Worm (Caenorhabditis elegans) whole organism, L1 larva: Measurements from ENCODE around the gene sid-3.

Source experiments
- C04F5.9 ChIP-seq: sonication (generic microtip); optimal IDR thresholded peaks from 2 replicates; lab custom pipeline; 2016; ENCODE audit warnings: missing genetic modification characterization, missing compliant biosample characterization
- C16A3.4 ChIP-seq: fragments of 150-350 bp; optimal IDR thresholded peaks from 2 replicates; lab custom pipeline; 2014; ENCODE audit warnings: missing biosample characterization, missing genetic modification characterization
- aha-1 ChIP-seq: fragments of 150-350 bp; optimal IDR thresholded peaks from 2 replicates; lab custom pipeline; 2014; ENCODE audit warnings: missing biosample characterization, missing genetic modification characterization
- aly-2 ChIP-seq: fragments of 150-350 bp; optimal IDR thresholded peaks from 2 replicates; lab custom pipeline; 2014; ENCODE audit warnings: missing biosample characterization, missing genetic modification characterization
- blmp-1 ChIP-seq: fragments of 150-350 bp; optimal IDR thresholded peaks from 2 replicates; lab custom pipeline; 2014; ENCODE audit warnings: missing biosample characterization, missing genetic modification characterization
- ceh-63 ChIP-seq: fragments of 200-800 bp; sonication (Bioruptor generic); optimal IDR thresholded peaks from 2 replicates; lab custom pipeline; 2018; ENCODE audit warnings: mild to moderate bottlenecking, missing genetic modification characterization, missing compliant biosample characterization
- ceh-8 ChIP-seq: fragments of 200-800 bp; sonication (Bioruptor generic); optimal IDR thresholded peaks from 2 replicates; lab custom pipeline; 2018; ENCODE audit warnings: mild to moderate bottlenecking, missing genetic modification characterization, moderate library complexity, missing compliant biosample characterization
- ceh-88 ChIP-seq: fragments of 200-800 bp; sonication (Bioruptor generic); IDR thresholded peaks from 2 replicates; pipeline ENCODE4 v1.3.6; 2022; ENCODE audit warnings: missing genetic modification characterization, missing compliant biosample characterization
- ces-1 ChIP-seq: fragments of 150-350 bp; optimal IDR thresholded peaks from 2 replicates; lab custom pipeline; 2014; ENCODE audit warnings: missing biosample characterization, missing genetic modification reagents, missing genetic modification characterization
- dsc-1 ChIP-seq: sonication (generic microtip); optimal IDR thresholded peaks from 2 replicates; lab custom pipeline; 2016; ENCODE audit warnings: mild to moderate bottlenecking, missing genetic modification characterization, missing compliant biosample characterization
- efl-1 ChIP-seq, 4 experiments: fragments of 150-350 bp; optimal IDR thresholded peaks in 3 of 4; peaks in 1 of 4; 1 replicate in 1 of 4; 2 replicates in 3 of 4; lab custom pipeline; 2014; ENCODE audit warnings: missing biosample characterization in 2 of 4, missing genetic modification characterization in 2 of 4, missing genetic modification reagents in 2 of 4
- efl-3 ChIP-seq: fragments of 200-800 bp; sonication (Bioruptor generic); optimal IDR thresholded peaks from 2 replicates; lab custom pipeline; 2018; ENCODE audit warnings: mild to moderate bottlenecking, missing genetic modification characterization, missing compliant biosample characterization
- elt-2 ChIP-seq: sonication (generic microtip); optimal IDR thresholded peaks from 2 replicates; lab custom pipeline; 2016; ENCODE audit warnings: missing genetic modification characterization, mild to moderate bottlenecking, inconsistent platforms, missing compliant biosample characterization, missing genetic modification reagents
- fkh-4 ChIP-seq: sonication (generic microtip); optimal IDR thresholded peaks from 2 replicates; lab custom pipeline; 2016; ENCODE audit warnings: missing compliant biosample characterization, missing genetic modification characterization, borderline replicate concordance
- fos-1 ChIP-seq: fragments of 150-350 bp; optimal IDR thresholded peaks from 2 replicates; lab custom pipeline; 2014; ENCODE audit warnings: missing biosample characterization, missing genetic modification characterization
- grh-1 ChIP-seq: fragments of 200-800 bp; sonication (Bioruptor generic); IDR thresholded peaks from 2 replicates; pipeline ENCODE4 v1.3.6; 2022; ENCODE audit warnings: missing genetic modification reagents, missing genetic modification characterization, missing compliant biosample characterization
- jun-1 ChIP-seq: fragments of 150-350 bp; optimal IDR thresholded peaks from 2 replicates; lab custom pipeline; 2014; ENCODE audit warnings: missing biosample characterization, missing genetic modification reagents, missing genetic modification characterization
- lin-14 ChIP-seq: fragments of 200-800 bp; sonication (Bioruptor generic); optimal IDR thresholded peaks from 2 replicates; lab custom pipeline; 2018; ENCODE audit warnings: mild to moderate bottlenecking, missing genetic modification characterization, moderate library complexity, missing compliant biosample characterization
- lin-35 ChIP-seq, 2 experiments: fragments of 150-350 bp; optimal IDR thresholded peaks; 2 replicates each; lab custom pipeline; 2014; ENCODE audit warnings: missing biosample characterization in 2 of 2, missing genetic modification characterization in 2 of 2, missing genetic modification reagents in 2 of 2
- lin-39 ChIP-seq: fragments of 150-350 bp; optimal IDR thresholded peaks from 2 replicates; lab custom pipeline; 2014; ENCODE audit warnings: missing biosample characterization, missing genetic modification reagents, missing genetic modification characterization
- lsy-2 ChIP-seq, 2 experiments: fragments of 150-350 bp; optimal IDR thresholded peaks; 2 replicates each; lab custom pipeline; 2014; ENCODE audit warnings: missing biosample characterization in 2 of 2, missing genetic modification characterization in 2 of 2
- nhr-11 ChIP-seq: fragments of 150-350 bp; optimal IDR thresholded peaks from 2 replicates; lab custom pipeline; 2014; ENCODE audit warnings: missing biosample characterization, missing genetic modification characterization
- nhr-20 ChIP-seq: sonication (generic microtip); optimal IDR thresholded peaks from 2 replicates; lab custom pipeline; 2016; ENCODE audit warnings: mild to moderate bottlenecking, missing genetic modification characterization, missing compliant biosample characterization
- nhr-28 ChIP-seq: fragments of 150-350 bp; optimal IDR thresholded peaks from 2 replicates; lab custom pipeline; 2014; ENCODE audit warnings: missing biosample characterization, missing genetic modification characterization
- nhr-47 ChIP-seq: sonication (generic microtip); optimal IDR thresholded peaks from 2 replicates; lab custom pipeline; 2016; ENCODE audit warnings: mild to moderate bottlenecking, missing genetic modification characterization, moderate library complexity, missing compliant biosample characterization
- nhr-71 ChIP-seq: sonication (generic microtip); optimal IDR thresholded peaks from 2 replicates; lab custom pipeline; 2016; ENCODE audit warnings: mild to moderate bottlenecking, missing genetic modification characterization, moderate library complexity, missing compliant biosample characterization
- nhr-85 ChIP-seq: sonication (generic microtip); peaks from one replicate; lab custom pipeline; 2016; ENCODE audit warnings: missing genetic modification characterization, inconsistent platforms, missing compliant biosample characterization
- nhr-90 ChIP-seq: sonication (generic microtip); optimal IDR thresholded peaks from 2 replicates; lab custom pipeline; 2016; ENCODE audit warnings: mild to moderate bottlenecking, missing genetic modification characterization, missing compliant biosample characterization; ENCODE audit not compliant: poor library complexity
- pax-3 ChIP-seq: fragments of 200-800 bp; sonication (Bioruptor generic); optimal IDR thresholded peaks from 2 replicates; lab custom pipeline; 2018; ENCODE audit warnings: mild to moderate bottlenecking, missing genetic modification characterization, moderate library complexity, missing compliant biosample characterization
- pqm-1 ChIP-seq: sonication (generic microtip); optimal IDR thresholded peaks from 3 replicates; lab custom pipeline; 2017; ENCODE audit warnings: missing biosample characterization, missing genetic modification characterization
- skn-1 ChIP-seq: fragments of 150-350 bp; optimal IDR thresholded peaks from 2 replicates; lab custom pipeline; 2014; ENCODE audit warnings: missing biosample characterization, missing genetic modification characterization
- snu-23 ChIP-seq: sonication (generic microtip); optimal IDR thresholded peaks from 2 replicates; lab custom pipeline; 2016; ENCODE audit warnings: missing genetic modification characterization, missing compliant biosample characterization
- sox-4 ChIP-seq: sonication (generic microtip); optimal IDR thresholded peaks from 2 replicates; lab custom pipeline; 2016; ENCODE audit warnings: missing genetic modification characterization, missing compliant biosample characterization
- sptf-1 ChIP-seq: fragments of 150-350 bp; optimal IDR thresholded peaks from 2 replicates; lab custom pipeline; 2014; ENCODE audit warnings: missing biosample characterization, missing genetic modification characterization
- sup-37 ChIP-seq: fragments of 200-800 bp; sonication (Bioruptor generic); optimal IDR thresholded peaks from 2 replicates; lab custom pipeline; 2018; ENCODE audit warnings: mild to moderate bottlenecking, missing genetic modification characterization, missing compliant biosample characterization
- tbx-2 ChIP-seq: sonication (generic microtip); optimal IDR thresholded peaks from 2 replicates; lab custom pipeline; 2016; ENCODE audit warnings: missing genetic modification characterization, missing compliant biosample characterization
- tlp-1 ChIP-seq: fragments of 150-350 bp; optimal IDR thresholded peaks from 2 replicates; lab custom pipeline; 2014; ENCODE audit warnings: missing biosample characterization, missing genetic modification characterization
- unc-30 ChIP-seq: sonication (generic microtip); optimal IDR thresholded peaks from 2 replicates; lab custom pipeline; 2017; ENCODE audit warnings: missing biosample characterization, missing genetic modification characterization
- unc-62 ChIP-seq: fragments of 150-350 bp; optimal IDR thresholded peaks from 2 replicates; lab custom pipeline; 2014; ENCODE audit warnings: missing biosample characterization, missing genetic modification reagents, missing genetic modification characterization
- unc-86 ChIP-seq: sonication (generic microtip); optimal IDR thresholded peaks from 2 replicates; lab custom pipeline; 2016; ENCODE audit warnings: missing genetic modification characterization, missing compliant biosample characterization
- vab-15 ChIP-seq: sonication (generic microtip); optimal IDR thresholded peaks from 2 replicates; lab custom pipeline; 2017; ENCODE audit warnings: missing genotype, mild to moderate bottlenecking, missing genetic modification characterization, missing compliant biosample characterization
- xbp-1 ChIP-seq: sonication (generic microtip); optimal IDR thresholded peaks from 2 replicates; lab custom pipeline; 2016; ENCODE audit warnings: missing genetic modification characterization, missing compliant biosample characterization

The sid-3 gene

DNA sequence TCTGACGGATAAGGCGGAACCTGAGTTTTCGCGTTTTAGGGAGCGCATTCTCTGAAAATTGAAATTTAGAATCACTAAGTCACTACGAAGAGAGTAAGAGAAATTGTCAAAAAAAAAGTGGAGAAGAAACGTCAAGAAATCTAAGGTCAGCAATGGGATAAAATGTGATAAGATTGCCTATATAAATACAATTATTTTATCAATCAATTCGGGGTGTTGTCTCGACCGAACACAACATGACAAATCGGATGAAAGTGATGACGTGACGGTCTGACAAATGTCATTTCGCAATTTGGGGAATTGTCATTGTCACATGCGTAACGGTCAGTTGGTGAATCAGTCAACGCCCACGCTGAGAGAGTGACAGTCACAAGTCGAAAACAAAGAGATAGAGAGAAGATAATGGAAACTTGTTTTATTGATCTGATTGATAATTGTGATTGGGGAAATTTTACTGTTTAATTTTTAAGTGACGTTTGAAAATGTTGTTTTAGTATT is 48.1 kb upstream of the sid-3 start, which contains the start of gene cnp-3 (continued):
- TF ChIP-seq C16A3.4 (tag; lab: Kevin White, UChicago) (no peak), aha-1 (tag; lab: Kevin White, UChicago) (no peak), unc-62 (GFP tag; lab: Kevin White, UChicago) (no peak), grh-1 (GFP tag; lab: Robert Waterston, UW) (peak; percentile 56; the same call in 1 of the 2 replicates), unc-86 (tag; lab: Kevin White, UChicago) (no peak), blmp-1 (tag; lab: Kevin White, UChicago) (peak; percentile 73), nhr-85 (tag; lab: Kevin White, UChicago) (peak; percentile 85), C04F5.9 (no peak), nhr-20 (peak; percentile 58), ces-1 (no peak), ceh-88 (GFP tag; lab: Robert Waterston, UW) (no peak), ceh-8 (GFP tag; lab: Kevin White, UChicago) (no peak), snu-23 (GFP tag; lab: Kevin White, UChicago) (peak; percentile 38), nhr-11 (tag; lab: Kevin White, UChicago) (no peak), lin-39 (tag; lab: Kevin White, UChicago) (no peak), pqm-1 (tag; lab: Kevin White, UChicago) (no peak), sox-4 (tag; lab: Kevin White, UChicago) (no peak), fos-1 (no peak), efl-3 (GFP tag; lab: Kevin White, UChicago) (no peak), unc-30 (tag; lab: Kevin White, UChicago) (no peak), tlp-1 (tag; lab: Kevin White, UChicago) (no peak), vab-15 (tag; lab: Kevin White, UChicago) (no peak), lsy-2 (tag; optimal IDR thresholded peaks at IDR 0.05; lab: Kevin White, UChicago) (no peak), ceh-63 (GFP tag; lab: Kevin White, UChicago) (no peak), skn-1 (tag; lab: Kevin White, UChicago) (peak; percentile 82), pax-3 (tag; lab: Kevin White, UChicago) (no peak), fkh-4 (tag; lab: Kevin White, UChicago) (no peak), aly-2 (tag; lab: Kevin White, UChicago) (no peak), dsc-1 (tag; lab: Kevin White, UChicago) (no peak), sup-37 (GFP tag; lab: Kevin White, UChicago) (no peak), jun-1 (tag; lab: Kevin White, UChicago) (no peak), lin-14 (GFP tag; lab: Kevin White, UChicago) (peak; percentile 78), nhr-47 (tag; lab: Kevin White, UChicago) (no peak), tbx-2 (tag; lab: Kevin White, UChicago) (peak; percentile 31)

DNA sequence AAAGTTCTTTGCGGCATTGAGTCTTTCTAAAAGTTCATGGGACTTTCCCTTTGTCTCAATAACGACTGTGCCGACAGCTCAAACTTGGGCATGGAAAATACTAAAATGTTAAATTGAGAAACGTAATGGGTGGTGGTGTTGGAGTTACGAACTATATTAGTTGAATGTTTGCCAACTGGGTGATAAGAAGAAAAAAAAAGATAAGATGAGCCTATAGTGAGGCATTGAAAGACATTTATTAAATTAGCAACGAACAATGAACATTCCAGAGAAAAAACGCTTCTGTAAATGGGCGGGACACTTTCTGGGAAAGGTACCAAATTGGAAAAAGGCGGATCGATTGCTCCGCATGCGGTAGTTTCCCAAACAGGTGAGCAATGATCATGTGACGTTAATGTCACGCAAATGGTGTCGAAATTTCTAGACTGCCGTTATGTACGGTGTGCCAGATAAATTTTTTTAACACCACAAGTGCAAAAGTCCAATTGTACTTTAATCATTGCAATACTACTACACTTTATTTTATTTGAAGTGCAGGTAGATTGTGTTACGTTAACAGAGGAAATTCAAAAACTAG is 46.9 kb upstream of the sid-3 start:
- peak; percentile 86 for TF ChIP-seq elt-2 (tag; lab: Kevin White, UChicago)
- no peak for TF ChIP-seq nhr-28
- TF ChIP-seq nhr-71 (tag; lab: Kevin White, UChicago), result peak; percentile 21
- TF ChIP-seq tbx-2 (tag; lab: Kevin White, UChicago), result no peak
- TF ChIP-seq nhr-90 (tag; lab: Kevin White, UChicago), result peak; percentile 29
- TF ChIP-seq efl-1 (optimal IDR thresholded peaks at IDR 0.05; lab: Kevin White, UChicago), result no peak
- peak in 1 of 2 experiments; percentile 16 for TF ChIP-seq efl-1 (GFP tag; optimal IDR thresholded peaks at IDR 0.05 in 1 of 2; lab: Kevin White, UChicago)
- no peak for TF ChIP-seq xbp-1 (tag; lab: Kevin White, UChicago)
- peak; percentile 61 for TF ChIP-seq nhr-20
- TF ChIP-seq lin-35 (GFP tag; optimal IDR thresholded peaks at IDR 0.05; lab: Kevin White, UChicago), result peak in 1 of 2 experiments; percentile 49
- TF ChIP-seq sptf-1 (tag; lab: Kevin White, UChicago), result no peak
